Worm (Caenorhabditis elegans) whole organism, early embryonic: Measurements from ENCODE around the gene F11C7.2.

Source experiments
- B0310.2 ChIP-seq: sonication (generic microtip); optimal IDR thresholded peaks from 2 replicates; lab custom pipeline; 2016; ENCODE audit warnings: mild to moderate bottlenecking, missing genetic modification characterization, missing compliant biosample characterization
- F13C5.2 ChIP-seq: sonication (generic microtip); optimal IDR thresholded peaks from 2 replicates; lab custom pipeline; 2017; ENCODE audit warnings: mild to moderate bottlenecking, missing genetic modification characterization, inconsistent platforms, missing compliant biosample characterization
- aly-1 ChIP-seq: sonication (generic microtip); optimal IDR thresholded peaks from 2 replicates; lab custom pipeline; 2016; ENCODE audit warnings: missing genetic modification characterization, missing compliant biosample characterization
- ama-1 ChIP-seq: fragments of 150-350 bp; optimal IDR thresholded peaks from 2 replicates; lab custom pipeline; 2014
- ceh-13 ChIP-seq: fragments of 200-800 bp; sonication (Bioruptor generic); optimal IDR thresholded peaks from 2 replicates; lab custom pipeline; 2018; ENCODE audit warnings: mild to moderate bottlenecking, missing genetic modification characterization, missing compliant biosample characterization
- ceh-36 ChIP-seq: sonication (generic microtip); optimal IDR thresholded peaks from 2 replicates; lab custom pipeline; 2016; ENCODE audit warnings: missing genetic modification characterization, inconsistent platforms, missing compliant biosample characterization
- ets-7 ChIP-seq: sonication (generic microtip); optimal IDR thresholded peaks from 2 replicates; lab custom pipeline; 2016; ENCODE audit warnings: missing genotype, missing genetic modification characterization, missing compliant biosample characterization
- flt-1 ChIP-seq: fragments of 200-800 bp; sonication (Bioruptor generic); IDR thresholded peaks from 2 replicates; pipeline ENCODE4 v1.3.6; 2022; ENCODE audit warnings: missing genetic modification characterization, missing compliant biosample characterization
- hmbx-1 ChIP-seq: sonication (generic microtip); optimal IDR thresholded peaks from 2 replicates; lab custom pipeline; 2016; ENCODE audit warnings: mild to moderate bottlenecking, missing genetic modification characterization, missing compliant biosample characterization
- hmg-4 ChIP-seq: fragments of 200-800 bp; sonication (Bioruptor generic); optimal IDR thresholded peaks from 2 replicates; lab custom pipeline; 2018; ENCODE audit warnings: mild to moderate bottlenecking, missing genetic modification characterization, missing compliant biosample characterization
- hnd-1 ChIP-seq: sonication (generic microtip); optimal IDR thresholded peaks from 2 replicates; lab custom pipeline; 2016; ENCODE audit warnings: missing genetic modification characterization, missing compliant biosample characterization
- pes-1 ChIP-seq: fragments of 200-800 bp; sonication (Bioruptor generic); IDR thresholded peaks from 2 replicates; pipeline ENCODE4 v1.3.6; 2022; ENCODE audit warnings: missing genetic modification reagents, missing genetic modification characterization, missing compliant biosample characterization
- scrt-1 ChIP-seq: fragments of 200-800 bp; sonication (Bioruptor generic); IDR thresholded peaks from 2 replicates; pipeline ENCODE4 v1.3.6; 2022; ENCODE audit warnings: missing genetic modification characterization, missing compliant biosample characterization
- sea-1 ChIP-seq: fragments of 200-800 bp; sonication (Bioruptor generic); conservative IDR thresholded peaks from 2 replicates; pipeline ENCODE4 v1.3.6; 2022; ENCODE audit warnings: missing genetic modification characterization, missing compliant biosample characterization
- tbx-11 ChIP-seq: fragments of 200-800 bp; sonication (Bioruptor generic); IDR thresholded peaks from 2 replicates; pipeline ENCODE4 v1.3.6; 2022; ENCODE audit warnings: missing genetic modification characterization, missing compliant biosample characterization
- tbx-37 ChIP-seq: fragments of 200-800 bp; sonication (Bioruptor generic); conservative IDR thresholded peaks from 2 replicates; pipeline ENCODE4 v1.3.6; 2022; ENCODE audit warnings: missing genetic modification reagents, missing genetic modification characterization, missing compliant biosample characterization
- tra-4 ChIP-seq: sonication (generic microtip); optimal IDR thresholded peaks from 2 replicates; lab custom pipeline; 2017; ENCODE audit warnings: missing genetic modification characterization, missing compliant biosample characterization

Gene F11C7.2

DNA sequence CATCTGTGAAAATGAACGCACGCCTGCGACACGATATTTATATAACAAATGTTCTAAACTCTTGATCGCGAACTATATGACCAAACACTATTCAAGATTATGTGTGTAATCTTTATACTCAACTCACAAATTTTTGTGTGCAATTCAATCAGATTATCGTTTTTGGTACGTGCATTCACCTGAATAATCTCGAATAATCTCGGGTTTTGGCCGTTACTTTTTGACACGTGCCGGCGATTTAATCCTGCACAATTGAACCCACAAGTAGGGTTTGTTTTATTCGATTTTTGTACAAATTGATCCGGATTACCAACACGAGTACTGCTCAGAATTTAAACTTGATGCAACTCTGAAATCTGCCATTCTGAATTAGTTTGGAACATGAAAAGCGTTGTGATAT is at the start of gene F11C7.2, which contains the start of gene vap-1:
Gene F11C7.2, plus strand, starts transcription at position 359 of the 400 bp plus-strand sequence.
Gene vap-1, minus strand, starts transcription at position 101 of the 400 bp plus-strand sequence.
- TF ChIP-seq pes-1 (GFP tag; lab: Robert Waterston, UW): no peak

DNA sequence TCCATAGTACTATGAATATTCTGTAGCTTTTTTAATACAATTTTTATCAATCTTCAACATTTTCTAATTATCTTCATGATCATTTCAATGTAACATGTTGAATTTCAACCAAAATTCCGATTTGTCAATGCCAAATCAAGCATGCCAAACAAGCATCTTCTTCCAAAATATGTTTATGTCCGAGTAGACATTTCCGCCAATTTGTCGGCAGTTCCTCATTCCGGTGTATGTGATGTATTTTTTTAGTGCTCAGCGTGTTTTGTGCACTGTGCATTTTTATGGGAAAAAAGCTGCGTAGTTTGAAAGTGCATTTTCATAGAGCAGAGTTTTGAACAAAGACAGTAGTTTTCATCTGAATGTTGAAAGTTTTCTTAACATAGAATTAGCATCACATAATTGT is 47.2 kb upstream of the F11C7.2 start:
- TF ChIP-seq hmg-4 (GFP tag; lab: Kevin White, UChicago) (no peak), flt-1 (no peak), aly-1 (tag; lab: Kevin White, UChicago) (no peak), B0310.2 (no peak), F13C5.2 (tag; lab: Kevin White, UChicago) (no peak)

DNA sequence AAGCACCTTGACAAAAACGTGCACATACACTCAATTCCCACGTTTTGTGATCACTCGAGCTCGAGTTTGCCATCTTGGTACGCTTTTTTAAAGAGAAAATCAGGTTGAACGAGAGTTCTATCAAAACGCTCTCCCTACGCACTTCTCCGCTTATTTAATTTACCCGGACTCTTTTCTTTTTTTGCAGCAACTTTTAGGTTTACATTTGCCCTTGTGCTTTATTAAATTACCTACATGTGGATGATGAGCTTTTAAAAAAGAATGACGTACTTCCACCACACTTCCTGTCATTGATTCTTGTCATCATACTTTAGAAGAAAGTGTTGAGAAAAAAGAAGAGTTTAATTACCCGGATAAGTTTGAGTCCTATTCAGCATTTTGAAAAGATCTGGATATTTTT is 44.5 kb upstream of the F11C7.2 start:
- TF ChIP-seq scrt-1 (no peak), ceh-13 (GFP tag; lab: Kevin White, UChicago) (no peak), tbx-37 (no peak), F13C5.2 (tag; lab: Kevin White, UChicago) (no peak), pes-1 (GFP tag; lab: Robert Waterston, UW) (no peak), sea-1 (no peak), ceh-36 (tag; lab: Kevin White, UChicago) (no peak), hnd-1 (tag; lab: Kevin White, UChicago) (no peak), hmbx-1 (tag; lab: Kevin White, UChicago) (no peak), B0310.2 (no peak), aly-1 (tag; lab: Kevin White, UChicago) (no peak), flt-1 (no peak), ama-1 (no peak), hmg-4 (GFP tag; lab: Kevin White, UChicago) (no peak), tbx-11 (no peak), ets-7 (no peak)

DNA sequence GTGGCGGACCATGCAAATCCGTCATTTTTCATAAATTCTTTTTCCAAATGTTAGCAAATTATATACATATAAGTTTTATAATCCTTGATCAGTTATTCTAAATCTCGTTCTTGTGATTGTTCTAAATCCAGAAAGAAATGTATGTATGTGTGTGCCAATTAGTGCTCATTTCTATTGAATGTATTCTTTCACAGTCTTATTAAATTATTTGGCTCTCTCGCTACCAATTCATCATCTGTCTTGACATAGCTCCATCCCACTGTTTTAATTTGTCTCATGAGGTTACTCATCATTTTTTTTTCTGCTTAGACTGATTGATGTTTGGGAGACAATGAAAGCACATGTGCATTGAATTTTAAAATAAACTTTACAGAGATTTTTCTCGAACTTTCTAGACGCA is 41.2 kb upstream of the F11C7.2 start:
- no peak for TF ChIP-seq ceh-13 (GFP tag; lab: Kevin White, UChicago)
- TF ChIP-seq scrt-1: no peak
- TF ChIP-seq ama-1: no peak
- TF ChIP-seq ets-7: no peak
- TF ChIP-seq hnd-1 (tag; lab: Kevin White, UChicago): no peak
- TF ChIP-seq flt-1: no peak
- no peak for TF ChIP-seq hmg-4 (GFP tag; lab: Kevin White, UChicago)
- TF ChIP-seq pes-1 (GFP tag; lab: Robert Waterston, UW): no peak
- TF ChIP-seq tbx-37: no peak
- TF ChIP-seq sea-1: no peak
- no peak for TF ChIP-seq aly-1 (tag; lab: Kevin White, UChicago)
- TF ChIP-seq ceh-36 (tag; lab: Kevin White, UChicago): no peak
- TF ChIP-seq F13C5.2 (tag; lab: Kevin White, UChicago): no peak

DNA sequence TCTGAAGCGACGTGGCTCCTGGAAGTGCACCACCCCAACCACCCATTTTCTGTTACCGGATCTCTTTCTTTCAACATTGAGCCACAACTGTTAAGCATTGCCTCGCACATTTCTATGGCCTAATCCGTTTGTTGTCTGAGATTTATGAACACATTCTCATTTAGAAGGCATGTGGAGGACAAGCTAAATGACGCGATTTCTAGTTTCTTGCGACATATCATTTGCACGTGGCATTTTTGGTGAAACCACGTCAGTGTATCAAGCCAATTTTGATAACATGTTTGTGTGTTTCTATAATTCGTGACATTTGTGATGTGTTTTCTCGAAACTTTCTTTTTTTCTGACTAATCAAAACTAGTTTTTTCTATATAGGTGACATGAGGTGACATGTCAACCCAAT is 39.9 kb upstream of the F11C7.2 start:
- TF ChIP-seq tbx-11 (no peak), flt-1 (no peak), hmbx-1 (tag; lab: Kevin White, UChicago) (no peak), B0310.2 (no peak), ama-1 (no peak), tbx-37 (no peak), aly-1 (tag; lab: Kevin White, UChicago) (no peak), ceh-36 (tag; lab: Kevin White, UChicago) (no peak), sea-1 (no peak), hnd-1 (tag; lab: Kevin White, UChicago) (no peak), ceh-13 (GFP tag; lab: Kevin White, UChicago) (no peak), tra-4 (tag; lab: Kevin White, UChicago) (no peak), pes-1 (GFP tag; lab: Robert Waterston, UW) (no peak), scrt-1 (no peak), F13C5.2 (tag; lab: Kevin White, UChicago) (no peak), hmg-4 (GFP tag; lab: Kevin White, UChicago) (no peak)

DNA sequence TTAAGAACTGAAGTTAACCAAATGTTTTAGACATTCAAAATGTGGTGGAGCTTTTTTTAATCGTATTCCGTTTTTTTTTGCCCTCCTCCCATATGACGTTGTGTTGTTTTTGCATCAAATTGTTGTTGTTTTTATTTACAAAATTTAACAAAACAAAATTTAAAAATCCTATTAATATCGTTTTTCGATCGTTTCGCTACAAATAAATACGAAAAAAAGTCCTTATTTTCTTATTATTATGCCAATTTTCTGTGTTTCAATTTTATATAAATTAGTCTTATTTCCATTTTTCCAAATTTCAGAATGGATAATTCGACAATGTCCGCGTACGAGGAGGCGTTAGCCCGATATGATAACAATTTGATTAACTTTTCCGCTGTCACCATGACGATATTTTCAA is 37.2 kb upstream of the F11C7.2 start, which contains the start of gene npr-36:
Gene npr-36, plus strand, starts transcription at position 301 of the 400 bp plus-strand sequence.
- TF ChIP-seq ets-7 (no peak), ceh-36 (tag; lab: Kevin White, UChicago) (no peak), F13C5.2 (tag; lab: Kevin White, UChicago) (no peak)

DNA sequence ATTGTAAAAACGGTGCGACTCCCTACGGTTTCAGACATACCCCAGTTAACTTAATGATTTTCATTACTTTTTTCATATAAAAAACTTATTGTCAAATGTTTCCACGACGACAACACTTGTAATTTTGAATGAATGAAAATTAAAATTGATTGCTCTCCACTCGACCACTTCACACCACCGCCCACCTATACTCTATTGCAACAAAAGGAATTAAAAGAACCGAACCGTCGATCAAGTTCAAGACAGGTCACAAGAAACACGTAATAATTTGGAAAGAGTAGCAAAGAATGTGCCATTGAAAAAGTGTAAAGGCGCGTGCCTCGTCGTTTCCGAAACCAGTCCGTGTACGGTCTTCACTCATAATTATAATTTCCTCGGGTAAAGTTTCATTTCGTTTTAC is 34.1 kb upstream of the F11C7.2 start, which contains the start of gene F10D7.11:
Gene F10D7.11, plus strand, starts transcription at position 301 of the 400 bp plus-strand sequence.
- TF ChIP-seq hnd-1 (tag; lab: Kevin White, UChicago): no peak
- TF ChIP-seq pes-1 (GFP tag; lab: Robert Waterston, UW): no peak
- no peak for TF ChIP-seq hmbx-1 (tag; lab: Kevin White, UChicago)
- TF ChIP-seq tbx-11: no peak
- TF ChIP-seq scrt-1: no peak
- no peak for TF ChIP-seq sea-1
- no peak for TF ChIP-seq hmg-4 (GFP tag; lab: Kevin White, UChicago)
- TF ChIP-seq F13C5.2 (tag; lab: Kevin White, UChicago): no peak
- no peak for TF ChIP-seq aly-1 (tag; lab: Kevin White, UChicago)
- no peak for TF ChIP-seq B0310.2
- TF ChIP-seq tbx-37: no peak
- no peak for TF ChIP-seq tra-4 (tag; lab: Kevin White, UChicago)
- TF ChIP-seq flt-1: no peak
- TF ChIP-seq ceh-36 (tag; lab: Kevin White, UChicago): no peak
- no peak for TF ChIP-seq ceh-13 (GFP tag; lab: Kevin White, UChicago)
- no peak for TF ChIP-seq ets-7
- TF ChIP-seq ama-1: no peak

DNA sequence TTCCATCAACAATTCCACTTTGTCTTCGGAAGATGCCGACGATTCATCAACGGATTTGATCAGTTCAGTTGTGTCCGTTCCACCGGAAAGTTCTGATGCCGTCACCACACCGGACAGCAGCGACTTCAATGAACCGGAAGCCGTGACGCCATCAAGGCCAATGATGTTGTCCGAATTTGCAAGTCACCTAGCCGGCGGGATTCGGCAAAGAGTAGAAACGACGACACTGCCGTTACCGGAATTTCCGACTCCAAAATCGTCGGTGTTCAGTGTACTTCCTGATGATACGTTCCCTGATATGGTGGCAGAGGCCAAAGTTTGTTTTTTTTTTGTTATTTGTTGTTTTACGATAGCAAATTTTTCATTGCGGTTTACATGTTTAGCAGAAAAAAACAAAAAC is 33.1 kb upstream of the F11C7.2 start:
- TF ChIP-seq B0310.2 (no peak), sea-1 (no peak), hmbx-1 (tag; lab: Kevin White, UChicago) (no peak), tbx-37 (no peak), F13C5.2 (tag; lab: Kevin White, UChicago) (no peak), scrt-1 (no peak), tra-4 (tag; lab: Kevin White, UChicago) (no peak), hmg-4 (GFP tag; lab: Kevin White, UChicago) (no peak), pes-1 (GFP tag; lab: Robert Waterston, UW) (no peak)
